In the genomic region with DNA sequence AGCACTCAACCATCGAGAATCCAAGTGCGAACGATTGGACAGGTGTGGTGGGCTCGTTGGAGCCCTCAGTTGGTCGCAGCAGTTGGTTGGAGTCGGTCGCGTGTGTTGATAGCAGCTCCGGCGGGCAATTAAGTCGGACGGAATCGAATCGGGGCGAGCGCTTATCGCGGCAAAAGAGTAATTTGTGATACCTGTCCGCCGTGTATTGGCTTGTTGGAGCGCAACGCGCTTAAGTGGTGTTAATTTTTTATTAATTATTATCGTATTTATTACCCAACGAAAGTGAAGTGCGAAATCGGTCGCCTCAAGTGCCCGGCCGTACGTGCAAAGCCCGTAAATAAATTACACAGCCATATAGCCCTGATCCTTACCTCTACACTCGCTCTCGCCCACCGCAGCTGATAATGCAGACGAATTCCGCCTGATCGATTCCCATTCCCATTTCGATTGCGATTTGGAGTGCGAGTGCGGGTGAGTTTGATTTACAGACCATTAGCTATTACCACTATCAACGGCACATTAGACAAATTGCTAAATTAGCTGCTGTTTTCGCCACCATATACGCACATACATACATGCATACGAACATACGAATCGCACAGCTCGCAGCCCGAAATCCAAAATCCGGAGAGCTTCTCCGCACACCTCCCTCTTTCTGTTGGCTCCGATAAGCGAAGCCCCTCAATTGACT, we compare ENCODE assay signal across 4 fruit fly cellular contexts.
TF ChIP-seq lines count a peak whose summit lies in the region.

A gene (plus strand): TSS at position 66 of the 691 bp plus-strand sequence.

- TF ChIP-seq CTCF in whole organism, embryonic (GFP tag; optimal IDR thresholded peaks at IDR 0.05; lab: Kevin White, UChicago) = no peak

TF ChIP-seq in whole organism, adult, 20 proteins besides CTCF, POLR2A, EP300 and RAD21:
- no peak for TF ChIP-seq ovo (GFP tag; optimal IDR thresholded peaks at IDR 0.05; lab: Kevin White, UChicago)
- peak; percentile 33 for TF ChIP-seq cic (GFP tag; optimal IDR thresholded peaks at IDR 0.05; lab: Kevin White, UChicago)
- no peak for TF ChIP-seq Hr96 (GFP tag; optimal IDR thresholded peaks at IDR 0.05; lab: Kevin White, UChicago)
- no peak for TF ChIP-seq bab1 (GFP tag; optimal IDR thresholded peaks at IDR 0.05; lab: Kevin White, UChicago)
- TF ChIP-seq cnc (optimal IDR thresholded peaks at IDR 0.05; lab: Kevin White, UChicago) = no peak
- TF ChIP-seq CG11617 (GFP tag; optimal IDR thresholded peaks at IDR 0.05; lab: Kevin White, UChicago) = no peak

TF ChIP-seq in whole organism, embryonic, 481 proteins besides CTCF, POLR2A, EP300 and RAD21 (continues in another document):
- TF ChIP-seq Hey (tag; optimal IDR thresholded peaks at IDR 0.05; lab: Kevin White, UChicago) = peak; percentile 6
- peak; percentile 28 for TF ChIP-seq Ets65A (GFP tag; lab: Kevin White, UChicago)
- TF ChIP-seq gcm (GFP tag; optimal IDR thresholded peaks at IDR 0.05; lab: Kevin White, UChicago) = no peak
- 0 out of 3 replicates have a peak, but pooled peaks have one; percentile 12 for TF ChIP-seq z (GFP tag; IDR thresholded peaks at IDR 0.05; lab: Robert Waterston, UW)
- TF ChIP-seq CG14710 (tag; optimal IDR thresholded peaks at IDR 0.05; lab: Kevin White, UChicago) = no peak
- TF ChIP-seq Nf-YA (GFP tag; IDR thresholded peaks at IDR 0.05; lab: Robert Waterston, UW) = 0 out of 2 replicates have a peak, but pooled peaks have one; percentile 27
- no peak for TF ChIP-seq crp (GFP tag; optimal IDR thresholded peaks at IDR 0.05; lab: Kevin White, UChicago)
- peak; percentile 66 for TF ChIP-seq GATAe (GFP tag; conservative IDR thresholded peaks at IDR 0.05; lab: Robert Waterston, UW)
- no peak for TF ChIP-seq zen (tag; optimal IDR thresholded peaks at IDR 0.05; lab: Kevin White, UChicago)
- peak; percentile 44; the same call in 1 of the 3 replicates for TF ChIP-seq vnd (GFP tag; IDR thresholded peaks at IDR 0.05; lab: Robert Waterston, UW; ENCODE audit: partially characterized antibody)
- TF ChIP-seq pan (optimal IDR thresholded peaks at IDR 0.05; lab: Kevin White, UChicago) = no peak
- peak in 1 of 2 experiments; percentile 32 for TF ChIP-seq pan (GFP tag; optimal IDR thresholded peaks at IDR 0.05 in 1 of 2, IDR thresholded peaks at IDR 0.05 in 1 of 2)
- peak; percentile 71 for TF ChIP-seq CG5180 (GFP tag; optimal IDR thresholded peaks at IDR 0.05; lab: Kevin White, UChicago)
- TF ChIP-seq Atf3 (GFP tag; optimal IDR thresholded peaks at IDR 0.05; lab: Kevin White, UChicago) = no peak
- peak; percentile 9 for TF ChIP-seq cwo (GFP tag; optimal IDR thresholded peaks at IDR 0.05; lab: Kevin White, UChicago)
- TF ChIP-seq Deaf1 (tag; optimal IDR thresholded peaks at IDR 0.05; lab: Kevin White, UChicago) = peak; percentile 59
- TF ChIP-seq exex (tag; optimal IDR thresholded peaks at IDR 0.05; lab: Kevin White, UChicago) = peak; percentile 95
- peak; percentile 43 for TF ChIP-seq CG10543 (GFP tag; optimal IDR thresholded peaks at IDR 0.05; lab: Kevin White, UChicago)
- TF ChIP-seq lab (GFP tag; optimal IDR thresholded peaks at IDR 0.05; lab: Kevin White, UChicago) = peak; percentile 73
- no peak for TF ChIP-seq ranshi (GFP tag; IDR thresholded peaks at IDR 0.05; lab: Robert Waterston, UW)
- peak; percentile 4 for TF ChIP-seq mirr (GFP tag; optimal IDR thresholded peaks at IDR 0.05; lab: Kevin White, UChicago)
- TF ChIP-seq sd (tag; optimal IDR thresholded peaks at IDR 0.05; lab: Kevin White, UChicago) = peak; percentile 14
- peak; percentile 72 for TF ChIP-seq Jarid2 (GFP tag; optimal IDR thresholded peaks at IDR 0.05; lab: Kevin White, UChicago)
- TF ChIP-seq sug (tag; optimal IDR thresholded peaks at IDR 0.05; lab: Kevin White, UChicago) = peak; percentile 47

TF ChIP-seq in whole organism, prepupa, 60 proteins besides CTCF, POLR2A, EP300 and RAD21:
- TF ChIP-seq CG8319 (GFP tag; optimal IDR thresholded peaks at IDR 0.05; lab: Kevin White, UChicago) (no peak), CG9139 (GFP tag; optimal IDR thresholded peaks at IDR 0.05; lab: Kevin White, UChicago) (no peak), Hr39 (GFP tag; optimal IDR thresholded peaks at IDR 0.05; lab: Kevin White, UChicago) (no peak), Blimp-1 (GFP tag; optimal IDR thresholded peaks at IDR 0.05; lab: Kevin White, UChicago) (no peak), pdm3 (GFP tag; optimal IDR thresholded peaks at IDR 0.05; lab: Kevin White, UChicago) (no peak), eg (GFP tag; IDR thresholded peaks at IDR 0.05; lab: Robert Waterston, UW) (no peak), vri (GFP tag; optimal IDR thresholded peaks at IDR 0.05; lab: Kevin White, UChicago) (peak; percentile 46), achi (GFP tag; optimal IDR thresholded peaks at IDR 0.05; lab: Kevin White, UChicago) (no peak), net (GFP tag; optimal IDR thresholded peaks at IDR 0.05; lab: Kevin White, UChicago) (no peak), svp (GFP tag; lab: Kevin White, UChicago) (peak; percentile 78), CG6792 (GFP tag; optimal IDR thresholded peaks at IDR 0.05; lab: Kevin White, UChicago) (no peak), Ets21C (GFP tag; optimal IDR thresholded peaks at IDR 0.05; lab: Kevin White, UChicago) (no peak), ss (GFP tag; optimal IDR thresholded peaks at IDR 0.05; lab: Kevin White, UChicago) (no peak), Sox14 (GFP tag; optimal IDR thresholded peaks at IDR 0.05; lab: Kevin White, UChicago) (no peak), CG7368 (GFP tag; optimal IDR thresholded peaks at IDR 0.05; lab: Kevin White, UChicago) (no peak), Sox102F (GFP tag; optimal IDR thresholded peaks at IDR 0.05; lab: Kevin White, UChicago) (no peak), OdsH (GFP tag; optimal IDR thresholded peaks at IDR 0.05; lab: Kevin White, UChicago) (no peak)

TF ChIP-seq in whole organism, wandering third instar larva, 38 proteins besides CTCF, POLR2A, EP300 and RAD21:
- no peak for TF ChIP-seq fru (GFP tag; optimal IDR thresholded peaks at IDR 0.05; lab: Kevin White, UChicago)
- TF ChIP-seq Sp1 (GFP tag; optimal IDR thresholded peaks at IDR 0.05; lab: Kevin White, UChicago) = no peak
- TF ChIP-seq Rel (GFP tag; optimal IDR thresholded peaks at IDR 0.05; lab: Kevin White, UChicago) = no peak
- peak; percentile 85 for TF ChIP-seq Rel (tag; optimal IDR thresholded peaks at IDR 0.05; lab: Kevin White, UChicago)
- no peak for TF ChIP-seq sage (GFP tag; optimal IDR thresholded peaks at IDR 0.05; lab: Kevin White, UChicago)
- peak; percentile 26 for TF ChIP-seq Dif (GFP tag; optimal IDR thresholded peaks at IDR 0.05; lab: Kevin White, UChicago; ENCODE audit: partially characterized antibody)
- TF ChIP-seq h (GFP tag; optimal IDR thresholded peaks at IDR 0.05; lab: Kevin White, UChicago) = peak; percentile 58
- TF ChIP-seq Hr83 (GFP tag; optimal IDR thresholded peaks at IDR 0.05; lab: Kevin White, UChicago; ENCODE audit: poor library complexity, severe bottlenecking) = peak; percentile 27
- TF ChIP-seq Abd-B (GFP tag; optimal IDR thresholded peaks at IDR 0.05; lab: Kevin White, UChicago) = no peak
- peak; percentile 35 for TF ChIP-seq Vsx2 (GFP tag; optimal IDR thresholded peaks at IDR 0.05; lab: Kevin White, UChicago; ENCODE audit: partially characterized antibody)
